Worm (Caenorhabditis elegans) whole organism, L1 larva: ENCODE results near the gene srdh-1.

Experiments used
- aly-2 ChIP-seq: fragments of 150-350 bp; optimal IDR thresholded peaks from 2 replicates; lab custom pipeline; 2014; ENCODE audit warnings: missing biosample characterization, missing genetic modification characterization
- egl-13 ChIP-seq: sonication (generic microtip); optimal IDR thresholded peaks from 2 replicates; lab custom pipeline; 2016; ENCODE audit warnings: missing genotype, missing genetic modification reagents, missing genetic modification characterization, missing compliant biosample characterization
- lin-39 ChIP-seq: fragments of 150-350 bp; optimal IDR thresholded peaks from 2 replicates; lab custom pipeline; 2014; ENCODE audit warnings: missing biosample characterization, missing genetic modification reagents, missing genetic modification characterization
- nhr-11 ChIP-seq: fragments of 150-350 bp; optimal IDR thresholded peaks from 2 replicates; lab custom pipeline; 2014; ENCODE audit warnings: missing biosample characterization, missing genetic modification characterization
- swsn-7 ChIP-seq: sonication (generic microtip); optimal IDR thresholded peaks from 2 replicates; lab custom pipeline; 2016; ENCODE audit warnings: missing genetic modification characterization, missing compliant biosample characterization
- vab-15 ChIP-seq: sonication (generic microtip); optimal IDR thresholded peaks from 2 replicates; lab custom pipeline; 2017; ENCODE audit warnings: missing genotype, mild to moderate bottlenecking, missing genetic modification characterization, missing compliant biosample characterization

DNA sequence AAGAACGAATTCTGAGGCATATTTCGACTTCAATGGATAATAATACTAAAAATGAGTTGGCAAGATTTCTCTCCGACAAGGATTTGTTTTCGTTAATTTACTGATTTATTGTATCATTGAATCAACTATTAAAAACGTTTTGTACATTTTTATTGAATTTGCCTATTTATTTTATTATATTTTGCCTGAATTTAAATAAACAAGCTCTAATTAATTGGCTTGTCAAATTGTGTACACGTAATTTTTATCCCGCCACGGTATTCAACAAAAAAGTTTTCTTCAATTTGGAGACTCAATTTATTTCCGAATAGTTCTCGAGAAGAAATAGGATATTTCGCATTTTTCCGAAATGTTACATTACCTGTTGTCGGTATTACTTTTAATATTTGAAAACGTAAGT, 32.0 kb upstream of the srdh-1 start, which contains the start of gene M110.7:
- TF ChIP-seq lin-39 (no peak), swsn-7 (tag; lab: Kevin White, UChicago) (no peak), vab-15 (no peak), aly-2 (tag; lab: Kevin White, UChicago) (no peak), nhr-11 (no peak), egl-13 (tag; lab: Kevin White, UChicago) (no peak)
